Worm (Caenorhabditis elegans): ENCODE measurements around the gene inx-9.

inx-9 gene

DNA sequence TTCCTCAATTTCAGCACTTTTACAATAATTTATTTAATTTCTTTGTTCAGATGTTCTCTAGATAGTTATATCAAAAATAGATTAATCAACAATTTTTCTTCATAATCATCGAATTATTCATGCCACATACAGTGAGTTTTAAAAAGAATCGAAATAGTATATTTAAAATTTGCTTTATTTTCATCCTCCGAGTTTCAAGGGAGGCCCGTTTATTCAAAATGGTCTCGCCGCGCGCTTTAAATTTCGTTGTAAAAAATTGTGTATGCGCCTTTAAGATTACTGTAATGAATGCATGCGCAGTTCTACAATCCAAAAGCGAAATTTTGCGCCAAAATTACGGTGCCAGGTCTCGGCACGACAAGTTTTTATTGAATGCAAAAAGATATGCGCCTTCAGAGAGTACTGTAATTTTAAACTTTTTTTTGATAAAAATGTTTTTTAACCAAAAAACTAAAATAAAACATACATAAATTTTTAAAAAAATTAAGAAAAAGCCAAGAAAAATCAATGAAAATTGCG lies 16.3 kb upstream of the inx-9 start, which contains the start of gene ZK792.1:
TSS of gene ZK792.1 (plus strand) at position 51 of the 519 bp plus-strand sequence.
- TF ChIP-seq ama-1 (optimal IDR thresholded peaks at IDR 0.05) (no peak), snu-23 (GFP tag; optimal IDR thresholded peaks at IDR 0.05) (no peak)

DNA sequence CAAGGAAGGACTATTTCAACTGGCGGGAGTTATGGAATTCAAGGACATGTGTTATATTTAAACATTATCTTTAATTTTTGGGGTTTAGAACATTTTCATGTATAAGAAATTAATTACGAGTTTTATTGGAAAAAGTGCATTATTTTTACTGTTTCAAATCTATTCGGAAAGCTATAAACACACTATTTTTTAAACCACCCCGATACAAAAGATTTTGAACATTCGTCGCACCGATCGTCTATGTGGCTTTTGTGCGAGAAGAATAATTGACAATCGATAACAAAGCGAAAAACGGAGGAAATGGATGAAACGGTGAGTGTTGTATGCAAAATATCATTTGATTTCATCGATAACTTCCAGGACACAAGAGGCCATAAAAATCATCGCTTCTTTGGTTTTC lies 11.1 kb upstream of the inx-9 start, which contains the start of gene ZK809.9:
TSS of gene ZK809.9 (plus strand) at position 301 of the 400 bp plus-strand sequence.
- TF ChIP-seq ama-1 (optimal IDR thresholded peaks at IDR 0.05), result no peak
- TF ChIP-seq lin-39 (tag; optimal IDR thresholded peaks at IDR 0.05), result no peak
- TF ChIP-seq dpl-1 (GFP tag; optimal IDR thresholded peaks at IDR 0.05), result no peak
- no peak for TF ChIP-seq lin-13 (GFP tag; optimal IDR thresholded peaks at IDR 0.05)
- TF ChIP-seq xbp-1 (tag; optimal IDR thresholded peaks at IDR 0.05), result no peak
- no peak for TF ChIP-seq fkh-8 (tag; optimal IDR thresholded peaks at IDR 0.05)
- TF ChIP-seq vab-15 (tag; optimal IDR thresholded peaks at IDR 0.05), result no peak
- TF ChIP-seq nhr-11 (tag; optimal IDR thresholded peaks at IDR 0.05), result no peak
- no peak for TF ChIP-seq ceh-88 (GFP tag; IDR thresholded peaks at IDR 0.05)
- no peak for TF ChIP-seq pag-3 (tag; optimal IDR thresholded peaks at IDR 0.05; ENCODE audit: borderline replicate concordance, insufficient read depth)
- no peak for TF ChIP-seq hlh-4 (tag; optimal IDR thresholded peaks at IDR 0.05)
- no peak for TF ChIP-seq sox-4 (tag; optimal IDR thresholded peaks at IDR 0.05)
- TF ChIP-seq nhr-47 (tag; optimal IDR thresholded peaks at IDR 0.05), result no peak
- no peak for TF ChIP-seq sup-37 (GFP tag; optimal IDR thresholded peaks at IDR 0.05)
- no peak for TF ChIP-seq dsc-1 (tag; optimal IDR thresholded peaks at IDR 0.05)
- no peak for TF ChIP-seq efl-1 (optimal IDR thresholded peaks at IDR 0.05)
- TF ChIP-seq efl-1 (GFP tag; optimal IDR thresholded peaks at IDR 0.05 in 1 of 2), result no peak

DNA sequence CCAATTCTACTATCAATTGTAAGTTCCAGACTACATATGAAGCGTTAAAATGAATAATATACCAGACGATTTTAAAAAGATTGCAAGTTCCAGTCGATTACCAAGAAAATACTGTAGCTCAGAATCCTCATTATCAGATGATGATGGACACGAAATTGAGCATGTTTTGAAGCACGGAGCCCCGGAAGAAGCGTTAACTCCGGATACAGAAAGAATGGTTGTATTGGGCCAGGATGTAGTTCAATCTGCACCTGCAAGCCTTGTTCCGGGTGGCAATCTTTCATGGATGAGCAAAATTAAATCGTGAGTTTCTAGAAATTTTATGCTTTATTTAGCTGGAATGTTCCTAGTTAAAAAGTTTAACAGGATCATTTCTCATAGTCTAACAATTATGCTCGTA lies 8.2 kb upstream of the inx-9 start, which contains the start of gene atg-4.2:
TSS of gene atg-4.2 (plus strand) at position 24 of the 400 bp plus-strand sequence.
- TF ChIP-seq unc-30 (tag; optimal IDR thresholded peaks at IDR 0.05) (no peak), irx-1 (tag; optimal IDR thresholded peaks at IDR 0.05) (no peak), dpl-1 (GFP tag; optimal IDR thresholded peaks at IDR 0.05) (no peak), nhr-85 (tag) (no peak), skn-1 (tag; optimal IDR thresholded peaks at IDR 0.05) (no peak), egl-13 (tag; optimal IDR thresholded peaks at IDR 0.05) (no peak), pax-3 (tag; optimal IDR thresholded peaks at IDR 0.05) (no peak), lin-13 (GFP tag; optimal IDR thresholded peaks at IDR 0.05) (no peak), swsn-7 (tag; optimal IDR thresholded peaks at IDR 0.05) (no peak), rnt-1 (tag; optimal IDR thresholded peaks at IDR 0.05) (no peak), nhr-28 (tag; optimal IDR thresholded peaks at IDR 0.05) (no peak), ceh-90 (tag; optimal IDR thresholded peaks at IDR 0.05) (no peak), snu-23 (GFP tag; optimal IDR thresholded peaks at IDR 0.05) (no peak)

DNA sequence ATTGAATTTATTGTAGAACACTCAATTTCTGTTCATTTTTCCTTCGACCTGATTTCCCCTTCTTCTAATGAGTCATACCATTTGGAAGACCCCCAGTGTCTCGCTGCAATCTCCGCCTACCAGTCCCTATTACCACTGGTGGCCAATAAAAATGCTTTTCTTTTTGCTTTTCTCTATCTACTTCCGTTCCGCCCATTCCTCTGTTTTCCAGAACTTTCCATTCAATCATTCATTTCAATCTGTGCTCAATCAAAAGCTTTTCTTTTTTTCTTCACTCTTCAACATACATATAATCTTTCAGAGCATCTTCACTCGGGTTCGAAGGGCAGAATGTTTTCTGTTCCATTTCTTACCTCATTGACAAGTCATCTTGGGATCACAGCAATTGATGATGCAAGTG lies 2.6 kb upstream of the inx-9 start, which contains the start of gene inx-8:
TSS of gene inx-8 (plus strand) at position 301 of the 400 bp plus-strand sequence.
- TF ChIP-seq unc-86 (tag; optimal IDR thresholded peaks at IDR 0.05) (no peak), nhr-84 (tag; optimal IDR thresholded peaks at IDR 0.05) (no peak), ceh-88 (GFP tag; IDR thresholded peaks at IDR 0.05) (no peak), nhr-90 (tag; optimal IDR thresholded peaks at IDR 0.05; ENCODE audit: poor library complexity) (no peak), mep-1 (tag; optimal IDR thresholded peaks at IDR 0.05) (no peak)

DNA sequence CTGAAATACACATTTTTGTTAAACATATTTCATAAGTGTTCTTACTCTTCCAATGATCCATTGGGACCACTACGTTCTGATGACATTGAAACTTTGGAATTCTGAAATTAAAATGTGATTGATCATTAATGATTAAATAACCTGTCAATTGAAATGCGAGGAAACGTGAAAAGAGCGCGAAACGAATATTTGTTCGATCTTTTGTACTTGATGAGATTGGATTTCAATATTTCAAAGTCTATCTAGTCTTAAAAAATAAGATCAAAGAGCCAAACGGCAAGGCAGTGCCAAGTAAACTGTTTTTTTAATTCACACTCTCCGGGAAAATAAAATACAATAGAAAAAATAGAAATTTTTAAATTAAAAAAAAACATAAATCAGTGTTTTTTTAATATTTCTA lies 5.8 kb downstream of the inx-9 start, which contains the start of gene ZK792.4:
TSS of gene ZK792.4 (minus strand) at position 101 of the 400 bp plus-strand sequence.
- TF ChIP-seq lir-3 (tag; optimal IDR thresholded peaks at IDR 0.05; ENCODE audit: poor library complexity) (no peak), ceh-8 (GFP tag; optimal IDR thresholded peaks at IDR 0.05) (no peak), C34B4.2 (tag; optimal IDR thresholded peaks at IDR 0.05) (no peak), skn-1 (tag; optimal IDR thresholded peaks at IDR 0.05) (no peak), ets-5 (GFP tag; IDR thresholded peaks at IDR 0.05) (no peak), blmp-1 (tag; optimal IDR thresholded peaks at IDR 0.05) (no peak), nhr-47 (tag; optimal IDR thresholded peaks at IDR 0.05) (no peak), ceh-82 (tag; optimal IDR thresholded peaks at IDR 0.05) (no peak), aha-1 (tag; optimal IDR thresholded peaks at IDR 0.05) (no peak), unc-130 (tag; optimal IDR thresholded peaks at IDR 0.05) (no peak), sup-37 (GFP tag; optimal IDR thresholded peaks at IDR 0.05) (no peak), hpl-2 (GFP tag; optimal IDR thresholded peaks at IDR 0.05) (no peak), snpc-4 (tag; optimal IDR thresholded peaks at IDR 0.05) (no peak), ceh-90 (tag; optimal IDR thresholded peaks at IDR 0.05) (no peak), sptf-1 (tag; optimal IDR thresholded peaks at IDR 0.05) (no peak), fos-1 (tag; optimal IDR thresholded peaks at IDR 0.05) (no peak), nhr-12 (tag; optimal IDR thresholded peaks at IDR 0.05) (no peak)

Measured in whole organism, L1 larva.